Worm (Caenorhabditis elegans) whole organism, L4 larva: ENCODE data around the gene col-128.

Source experiments
- ZK546.5 ChIP-seq, 2 experiments: sonication (generic microtip); optimal IDR thresholded peaks; 2 replicates each; lab custom pipeline; 2017; ENCODE audit warnings: missing biosample characterization in 2 of 2, missing genetic modification characterization in 2 of 2
- nhr-25 ChIP-seq: sonication (generic microtip); optimal IDR thresholded peaks from 2 replicates; lab custom pipeline; 2017; ENCODE audit warnings: missing genetic modification characterization, mild to moderate bottlenecking, missing compliant biosample characterization, antibody characterized with exemption, moderate library complexity, borderline replicate concordance; ENCODE audit not compliant: insufficient read depth

DNA sequence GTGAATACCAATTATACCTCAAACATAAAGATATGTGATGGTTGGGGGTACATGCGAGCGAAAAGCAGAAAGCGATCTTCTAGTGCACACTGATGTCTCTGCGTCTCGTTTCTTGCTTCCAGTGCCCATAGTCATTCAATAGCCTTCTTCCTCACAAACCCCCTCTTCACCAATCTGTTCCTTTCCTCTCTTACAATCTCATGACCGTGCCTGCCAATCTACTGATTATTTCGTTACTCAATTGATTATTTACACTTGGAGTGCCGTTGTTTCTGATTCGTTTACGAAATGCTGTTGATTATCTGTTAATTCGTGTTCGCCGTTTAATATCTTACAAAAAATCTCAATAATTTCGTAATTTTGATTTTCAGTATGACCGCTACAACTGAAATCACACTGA lies 33.1 kb upstream of the col-128 start:
- TF ChIP-seq nhr-25 (tag; lab: Kevin White, UChicago) (no peak), ZK546.5 (tag; optimal IDR thresholded peaks at IDR 0.05; lab: Kevin White, UChicago) (no peak)
